Worm (Caenorhabditis elegans) whole organism, late embryonic: Measurements from ENCODE around the gene ptp-8.
A peak's percentile ranks its signal among the peaks of the same experiment; 100 is the strongest.

ENCODE experiments used
- C08G9.2 ChIP-seq: sonication (generic microtip); optimal IDR thresholded peaks from 2 replicates; lab custom pipeline; 2016; ENCODE audit warnings: mild to moderate bottlenecking, missing genetic modification characterization, moderate library complexity, missing compliant biosample characterization
- C38D4.7 ChIP-seq: fragments of 200-800 bp; sonication (Bioruptor generic); optimal IDR thresholded peaks from 2 replicates; lab custom pipeline; 2018; ENCODE audit warnings: mild to moderate bottlenecking, missing genetic modification characterization, moderate library complexity, missing compliant biosample characterization
- K02D7.2 ChIP-seq: sonication (generic microtip); optimal IDR thresholded peaks from 2 replicates; lab custom pipeline; 2017; ENCODE audit warnings: mild to moderate bottlenecking, missing genetic modification characterization, missing compliant biosample characterization
- T23F11.4 ChIP-seq: fragments of 200-800 bp; sonication (Bioruptor generic); optimal IDR thresholded peaks from 2 replicates; lab custom pipeline; 2018; ENCODE audit warnings: mild to moderate bottlenecking, missing genetic modification characterization, missing compliant biosample characterization
- Y22D7AL.16 ChIP-seq: sonication (generic microtip); optimal IDR thresholded peaks from 2 replicates; lab custom pipeline; 2016; ENCODE audit warnings: missing genetic modification characterization, missing compliant biosample characterization
- ahr-1 ChIP-seq: sonication (generic microtip); optimal IDR thresholded peaks from 2 replicates; lab custom pipeline; 2016; ENCODE audit warnings: missing genetic modification characterization, missing compliant biosample characterization
- ceh-18 ChIP-seq: sonication (generic microtip); optimal IDR thresholded peaks from 2 replicates; lab custom pipeline; 2016; ENCODE audit warnings: missing genetic modification characterization, missing compliant biosample characterization
- ceh-19 ChIP-seq: fragments of 200-800 bp; sonication (Bioruptor generic); optimal IDR thresholded peaks from 2 replicates; lab custom pipeline; 2018; ENCODE audit warnings: mild to moderate bottlenecking, missing genetic modification characterization, missing compliant biosample characterization
- ceh-2 ChIP-seq: sonication (generic microtip); optimal IDR thresholded peaks from 2 replicates; lab custom pipeline; 2016; ENCODE audit warnings: missing genotype, missing genetic modification characterization, missing compliant biosample characterization
- ceh-22 ChIP-seq: sonication (generic microtip); optimal IDR thresholded peaks from 2 replicates; lab custom pipeline; 2017; ENCODE audit warnings: missing biosample characterization, missing genetic modification characterization
- ceh-24 ChIP-seq: sonication (generic microtip); optimal IDR thresholded peaks from 2 replicates; lab custom pipeline; 2016; ENCODE audit warnings: mild to moderate bottlenecking, missing genetic modification characterization, missing compliant biosample characterization
- ceh-45 ChIP-seq: fragments of 200-800 bp; sonication (Bioruptor generic); IDR thresholded peaks from 2 replicates; pipeline ENCODE4 v1.3.6; 2022; ENCODE audit warnings: missing genetic modification reagents, missing genetic modification characterization, missing compliant biosample characterization
- ceh-48 ChIP-seq: sonication (generic microtip); optimal IDR thresholded peaks from 2 replicates; lab custom pipeline; 2016; ENCODE audit warnings: missing genetic modification characterization, inconsistent platforms, missing compliant biosample characterization
- ceh-6 ChIP-seq: fragments of 200-800 bp; sonication (Bioruptor generic); optimal IDR thresholded peaks from 2 replicates; lab custom pipeline; 2018; ENCODE audit warnings: mild to moderate bottlenecking, missing genetic modification characterization, missing compliant biosample characterization
- che-1 ChIP-seq: sonication (generic microtip); optimal IDR thresholded peaks from 2 replicates; lab custom pipeline; 2016; ENCODE audit warnings: mild to moderate bottlenecking, missing genetic modification characterization, missing compliant biosample characterization
- dmd-4 ChIP-seq: sonication (generic microtip); optimal IDR thresholded peaks from 2 replicates; lab custom pipeline; 2016; ENCODE audit warnings: borderline replicate concordance, missing genetic modification characterization, missing compliant biosample characterization
- dve-1 ChIP-seq: sonication (generic microtip); optimal IDR thresholded peaks from 2 replicates; lab custom pipeline; 2017; ENCODE audit warnings: antibody characterized with exemption, mild to moderate bottlenecking, missing genetic modification characterization, missing compliant biosample characterization
- elt-2 ChIP-seq: sonication (generic microtip); optimal IDR thresholded peaks from 2 replicates; lab custom pipeline; 2016; ENCODE audit warnings: missing genetic modification reagents, missing genetic modification characterization, missing compliant biosample characterization
- elt-4 ChIP-seq: sonication (generic microtip); optimal IDR thresholded peaks from 2 replicates; lab custom pipeline; 2016; ENCODE audit warnings: missing genetic modification characterization, missing compliant biosample characterization
- ets-4 ChIP-seq: sonication (generic microtip); optimal IDR thresholded peaks from 2 replicates; lab custom pipeline; 2016; ENCODE audit warnings: missing genetic modification characterization, missing compliant biosample characterization
- fax-1 ChIP-seq: sonication (generic microtip); optimal IDR thresholded peaks from 2 replicates; lab custom pipeline; 2016; ENCODE audit warnings: missing genotype, missing genetic modification characterization, missing compliant biosample characterization
- fkh-10 ChIP-seq: fragments of 150-350 bp; optimal IDR thresholded peaks from 2 replicates; lab custom pipeline; 2014; ENCODE audit warnings: missing biosample characterization, missing genetic modification reagents, missing genetic modification characterization
- fkh-6 ChIP-seq: sonication (generic microtip); optimal IDR thresholded peaks from 2 replicates; lab custom pipeline; 2016; ENCODE audit warnings: missing genetic modification characterization, missing compliant biosample characterization
- gmeb-2 ChIP-seq: sonication (generic microtip); optimal IDR thresholded peaks from 2 replicates; lab custom pipeline; 2016; ENCODE audit warnings: missing genetic modification characterization, inconsistent platforms, missing compliant biosample characterization
- hlh-13 ChIP-seq: fragments of 200-800 bp; sonication (Bioruptor generic); optimal IDR thresholded peaks from 2 replicates; lab custom pipeline; 2018; ENCODE audit warnings: mild to moderate bottlenecking, missing genetic modification characterization, missing compliant biosample characterization
- hlh-15 ChIP-seq: sonication (generic microtip); optimal IDR thresholded peaks from 2 replicates; lab custom pipeline; 2016; ENCODE audit warnings: missing genetic modification characterization, missing compliant biosample characterization
- hlh-30 ChIP-seq: sonication (generic microtip); optimal IDR thresholded peaks from 2 replicates; lab custom pipeline; 2017; ENCODE audit warnings: antibody characterized with exemption, missing genetic modification characterization, missing compliant biosample characterization; ENCODE audit not compliant: insufficient read depth
- hlh-6 ChIP-seq: sonication (generic microtip); optimal IDR thresholded peaks from 2 replicates; lab custom pipeline; 2016; ENCODE audit warnings: missing genotype, missing genetic modification characterization, missing compliant biosample characterization
- hlh-8 ChIP-seq: sonication (generic microtip); optimal IDR thresholded peaks from 2 replicates; lab custom pipeline; 2016; ENCODE audit warnings: missing genotype, missing genetic modification characterization, missing compliant biosample characterization
- lim-6 ChIP-seq: sonication (generic microtip); optimal IDR thresholded peaks from 2 replicates; lab custom pipeline; 2016; ENCODE audit warnings: missing genetic modification characterization, missing compliant biosample characterization
- madf-2 ChIP-seq: sonication (generic microtip); optimal IDR thresholded peaks from 2 replicates; lab custom pipeline; 2017; ENCODE audit warnings: missing genetic modification characterization, missing compliant biosample characterization
- nfya-1 ChIP-seq: sonication (generic microtip); optimal IDR thresholded peaks from 2 replicates; lab custom pipeline; 2017; ENCODE audit warnings: missing genetic modification characterization, mild to moderate bottlenecking, missing compliant biosample characterization, antibody characterized with exemption, moderate library complexity
- nhr-11 ChIP-seq: fragments of 150-350 bp; optimal IDR thresholded peaks from 2 replicates; lab custom pipeline; 2014; ENCODE audit warnings: missing biosample characterization, missing genetic modification characterization
- npax-4 ChIP-seq: sonication (generic microtip); optimal IDR thresholded peaks from 2 replicates; lab custom pipeline; 2016; ENCODE audit warnings: missing genetic modification characterization, missing compliant biosample characterization
- pag-3 ChIP-seq: sonication (generic microtip); optimal IDR thresholded peaks from 2 replicates; lab custom pipeline; 2016; ENCODE audit warnings: missing compliant biosample characterization, missing genetic modification characterization, borderline replicate concordance
- pat-9 ChIP-seq: fragments of 200-800 bp; sonication (Bioruptor generic); optimal IDR thresholded peaks from 2 replicates; lab custom pipeline; 2018; ENCODE audit warnings: mild to moderate bottlenecking, missing genetic modification characterization, moderate library complexity, missing compliant biosample characterization
- pax-1 ChIP-seq: fragments of 150-350 bp; optimal IDR thresholded peaks from 2 replicates; lab custom pipeline; 2014; ENCODE audit warnings: missing biosample characterization, missing genetic modification characterization
- pqm-1 ChIP-seq: sonication (generic microtip); optimal IDR thresholded peaks from 2 replicates; lab custom pipeline; 2016; ENCODE audit warnings: missing genetic modification characterization, missing compliant biosample characterization
- ref-2 ChIP-seq: sonication (generic microtip); optimal IDR thresholded peaks from 2 replicates; lab custom pipeline; 2016; ENCODE audit warnings: missing genetic modification characterization, missing compliant biosample characterization
- rnt-1 ChIP-seq: sonication (generic microtip); optimal IDR thresholded peaks from 2 replicates; lab custom pipeline; 2016; ENCODE audit warnings: missing genetic modification characterization, missing compliant biosample characterization
- sdc-2 ChIP-seq: sonication (generic microtip); optimal IDR thresholded peaks from 2 replicates; lab custom pipeline; 2016; ENCODE audit warnings: missing genotype, missing genetic modification characterization, missing compliant biosample characterization
- sox-2 ChIP-seq: fragments of 200-800 bp; sonication (Bioruptor generic); IDR thresholded peaks from 2 replicates; pipeline ENCODE4 v1.3.6; 2022; ENCODE audit warnings: missing genetic modification reagents, missing genetic modification characterization, missing compliant biosample characterization
- sox-4 ChIP-seq: sonication (generic microtip); optimal IDR thresholded peaks from 2 replicates; lab custom pipeline; 2017; ENCODE audit warnings: mild to moderate bottlenecking, missing genetic modification characterization, inconsistent platforms, missing compliant biosample characterization
- syd-9 ChIP-seq: sonication (generic microtip); optimal IDR thresholded peaks from 2 replicates; lab custom pipeline; 2016; ENCODE audit warnings: mild to moderate bottlenecking, missing genetic modification characterization, moderate library complexity, missing compliant biosample characterization
- tbx-2 ChIP-seq: sonication (generic microtip); optimal IDR thresholded peaks from 2 replicates; lab custom pipeline; 2016; ENCODE audit warnings: missing genetic modification characterization, missing compliant biosample characterization
- ttx-3 ChIP-seq: sonication (generic microtip); optimal IDR thresholded peaks from 2 replicates; lab custom pipeline; 2016; ENCODE audit warnings: missing genetic modification reagents, missing genetic modification characterization, missing compliant biosample characterization
- unc-3 ChIP-seq, 2 experiments: fragments of 200-800 bp in 1 of 2; sonication (Bioruptor generic) in 1 of 2; sonication (generic microtip) in 1 of 2; conservative IDR thresholded peaks in 1 of 2; optimal IDR thresholded peaks in 1 of 2; 2 replicates each; pipeline versions ENCODE4 v1.3.6 to Lab custom; 2016 to 2022; ENCODE audit warnings: missing compliant biosample characterization in 2 of 2, missing genetic modification characterization in 2 of 2, missing genetic modification reagents in 1 of 2
- unc-42 ChIP-seq: sonication (generic microtip); optimal IDR thresholded peaks from 2 replicates; lab custom pipeline; 2016; ENCODE audit warnings: missing genotype, missing genetic modification characterization, missing compliant biosample characterization
- unc-55 ChIP-seq: sonication (generic microtip); optimal IDR thresholded peaks from 2 replicates; lab custom pipeline; 2017; ENCODE audit warnings: missing biosample characterization, missing genetic modification reagents, missing genetic modification characterization
- unc-86 ChIP-seq: sonication (generic microtip); optimal IDR thresholded peaks from 2 replicates; lab custom pipeline; 2016; ENCODE audit warnings: missing genetic modification characterization, missing compliant biosample characterization
- zip-5 ChIP-seq: sonication (generic microtip); optimal IDR thresholded peaks from 2 replicates; lab custom pipeline; 2016; ENCODE audit warnings: missing genetic modification characterization, missing compliant biosample characterization
- ztf-16 ChIP-seq: sonication (generic microtip); optimal IDR thresholded peaks from 2 replicates; lab custom pipeline; 2017; ENCODE audit warnings: missing genetic modification characterization, missing compliant biosample characterization

Gene ptp-8

DNA sequence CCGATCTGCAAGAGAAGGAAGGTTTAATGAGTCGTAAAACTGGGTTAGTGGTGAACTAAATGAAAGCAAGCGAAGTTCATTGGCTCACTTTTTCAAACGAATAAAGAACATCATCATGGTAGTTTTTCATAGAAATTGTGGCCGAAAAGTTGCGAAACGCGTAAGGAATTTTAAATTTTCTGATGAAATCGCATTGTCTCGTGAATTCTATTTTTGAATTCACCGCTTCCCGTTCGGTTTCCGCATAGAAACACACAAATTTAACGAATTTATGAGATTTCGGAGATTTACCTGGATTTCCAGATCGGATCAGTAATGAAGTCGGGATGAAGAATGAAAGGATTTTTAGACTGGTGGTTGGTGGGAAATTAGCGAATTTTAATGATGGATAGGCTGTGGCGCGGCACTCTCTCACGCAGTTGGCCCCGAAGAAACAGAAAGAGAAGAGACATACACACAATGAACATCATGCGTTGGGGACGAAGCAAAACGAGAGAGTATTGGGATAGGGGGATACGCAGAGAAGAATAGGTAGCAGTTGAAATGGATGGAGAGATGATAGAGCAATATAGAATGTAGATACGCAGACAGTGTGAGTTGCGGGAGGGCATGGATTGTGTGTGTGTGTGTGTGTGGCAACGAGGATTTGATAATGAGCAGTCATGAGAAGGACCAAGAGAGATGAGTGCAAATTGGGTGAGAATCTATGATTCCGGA is 5.1 kb downstream of the ptp-8 start:
- TF ChIP-seq ceh-2 (no peak), rnt-1 (tag; lab: Kevin White, UChicago) (peak; percentile 74), dmd-4 (tag; lab: Kevin White, UChicago) (peak; percentile 32), ceh-19 (no peak), unc-55 (GFP tag; lab: Kevin White, UChicago) (peak; percentile 89), C38D4.7 (no peak), fkh-10 (GFP tag; lab: Kevin White, UChicago) (no peak), che-1 (tag; lab: Kevin White, UChicago) (no peak), madf-2 (tag; lab: Kevin White, UChicago) (no peak), sdc-2 (peak; percentile 25), ceh-45 (no peak), ahr-1 (no peak), ceh-6 (GFP tag; lab: Kevin White, UChicago) (no peak), pat-9 (no peak), nhr-11 (tag; lab: Kevin White, UChicago) (no peak), fax-1 (tag; lab: Kevin White, UChicago) (peak; percentile 13), ceh-22 (no peak), nfya-1 (tag; lab: Kevin White, UChicago) (peak; percentile 54), ztf-16 (no peak), npax-4 (tag; lab: Kevin White, UChicago) (no peak), gmeb-2 (tag; lab: Kevin White, UChicago) (no peak), hlh-30 (peak; percentile 53), unc-42 (peak; percentile 78), ttx-3 (tag; lab: Kevin White, UChicago) (no peak), unc-3 (GFP tag; conservative IDR thresholded peaks at IDR 0.05; lab: Robert Waterston, UW) (no peak), unc-3 (tag; optimal IDR thresholded peaks at IDR 0.05; lab: Kevin White, UChicago) (no peak), elt-4 (tag; lab: Kevin White, UChicago) (no peak), Y22D7AL.16 (no peak), pax-1 (tag; lab: Kevin White, UChicago) (no peak), tbx-2 (tag; lab: Kevin White, UChicago) (peak; percentile 76), C08G9.2 (tag; lab: Kevin White, UChicago) (no peak), ceh-18 (tag; lab: Kevin White, UChicago) (peak; percentile 78), hlh-8 (tag; lab: Kevin White, UChicago) (no peak), ceh-48 (tag; lab: Kevin White, UChicago) (no peak), hlh-13 (GFP tag; lab: Kevin White, UChicago) (no peak), pqm-1 (tag; lab: Kevin White, UChicago) (no peak), sox-2 (GFP tag; lab: Robert Waterston, UW) (no peak), lim-6 (tag; lab: Kevin White, UChicago) (no peak), ets-4 (no peak), zip-5 (tag; lab: Kevin White, UChicago) (no peak), K02D7.2 (peak; percentile 35), hlh-15 (tag; lab: Kevin White, UChicago) (no peak), dve-1 (peak; percentile 15), pag-3 (no peak), fkh-6 (tag; lab: Kevin White, UChicago) (peak; percentile 27), unc-86 (tag; lab: Kevin White, UChicago) (no peak), sox-4 (tag; lab: Kevin White, UChicago) (no peak), T23F11.4 (no peak), ref-2 (tag; lab: Kevin White, UChicago) (peak; percentile 46), elt-2 (tag; lab: Kevin White, UChicago) (no peak), ceh-24 (tag; lab: Kevin White, UChicago) (no peak), syd-9 (peak; percentile 29), hlh-6 (tag; lab: Kevin White, UChicago) (no peak)
